Fruit fly (Drosophila melanogaster) whole organism, embryonic: Measurements from ENCODE around the gene BBS1.

Experiments used
- ATbp ChIP-seq: fragments of 200-800 bp; sonication (Bioruptor generic); optimal IDR thresholded peaks from 2 replicates; lab custom pipeline; 2017; ENCODE audit warnings: missing biosample characterization, mild to moderate bottlenecking, missing genetic modification characterization, missing genetic modification reagents
- CG10267 ChIP-seq: fragments of 200-800 bp; sonication (Bioruptor generic); optimal IDR thresholded peaks from 2 replicates; lab custom pipeline; 2018; ENCODE audit warnings: missing biosample characterization, mild to moderate bottlenecking, missing genetic modification characterization, moderate library complexity
- CG15269 ChIP-seq: fragments of 200-800 bp; sonication (Bioruptor generic); optimal IDR thresholded peaks from 2 replicates; lab custom pipeline; 2018; ENCODE audit warnings: missing biosample characterization, mild to moderate bottlenecking, missing genetic modification characterization, moderate library complexity
- CG1603 ChIP-seq: fragments of 200-800 bp; sonication (Bioruptor generic); optimal IDR thresholded peaks from 2 replicates; lab custom pipeline; 2019; ENCODE audit warnings: missing biosample characterization, mild to moderate bottlenecking, missing genetic modification characterization, moderate library complexity
- CG18764 ChIP-seq: fragments of 200-800 bp; sonication (Bioruptor generic); optimal IDR thresholded peaks from 3 replicates; lab custom pipeline; 2016; ENCODE audit warnings: missing biosample characterization, missing genetic modification characterization
- CG2129 ChIP-seq: fragments of 200-800 bp; sonication (Bioruptor generic); IDR thresholded peaks from 2 replicates; pipeline ENCODE4 v1.3.6; 2022; ENCODE audit warnings: missing biosample characterization, missing genetic modification characterization; ENCODE audit not compliant: partially characterized antibody
- CG33213 ChIP-seq: fragments of 200-800 bp; sonication (Bioruptor generic); optimal IDR thresholded peaks from 3 replicates; lab custom pipeline; 2016; ENCODE audit warnings: missing biosample characterization, missing genetic modification characterization
- CG34376 ChIP-seq: fragments of 200-800 bp; sonication (Bioruptor generic); optimal IDR thresholded peaks from 2 replicates; lab custom pipeline; 2018; ENCODE audit warnings: missing biosample characterization, mild to moderate bottlenecking, missing genetic modification characterization
- CG6654 ChIP-seq: fragments of 200-800 bp; sonication (Bioruptor generic); optimal IDR thresholded peaks from 2 replicates; lab custom pipeline; 2017; ENCODE audit warnings: missing biosample characterization, mild to moderate bottlenecking, missing genetic modification characterization
- CG6791 ChIP-seq: fragments of 200-800 bp; sonication (Bioruptor generic); IDR thresholded peaks from 3 replicates; pipeline ENCODE4 v1.3.6; 2022; ENCODE audit warnings: missing biosample characterization, missing genetic modification characterization; ENCODE audit not compliant: partially characterized antibody
- CG7372 ChIP-seq: fragments of 200-800 bp; sonication (Bioruptor generic); IDR thresholded peaks from 2 replicates; pipeline ENCODE4 v1.3.6; 2022; ENCODE audit warnings: missing biosample characterization, missing genetic modification characterization
- Dll ChIP-seq: fragments of 200-800 bp; sonication (Bioruptor generic); IDR thresholded peaks from 4 replicates; pipeline ENCODE4 v1.3.6; 2022; ENCODE audit warnings: missing biosample characterization, missing genetic modification characterization; ENCODE audit not compliant: partially characterized antibody
- Doc3 ChIP-seq: fragments of 200-800 bp; sonication (Bioruptor generic); IDR thresholded peaks from 3 replicates; pipeline ENCODE4 v1.3.6; 2022; ENCODE audit warnings: missing biosample characterization, missing genetic modification characterization; ENCODE audit not compliant: partially characterized antibody
- Dp ChIP-seq: fragments of 200-800 bp; sonication (Bioruptor generic); optimal IDR thresholded peaks from 2 replicates; lab custom pipeline; 2018; ENCODE audit warnings: missing biosample characterization, mild to moderate bottlenecking, missing genetic modification characterization, moderate library complexity
- Dref ChIP-seq: fragments of 200-800 bp; sonication (Bioruptor generic); IDR thresholded peaks from 2 replicates; pipeline ENCODE4 v1.3.6; 2022; ENCODE audit warnings: missing biosample characterization, missing genetic modification characterization
- Eip74EF ChIP-seq, 2 experiments: fragments of 200-800 bp in 1 of 2; fragments of >200 bp in 1 of 2; sonication (Bioruptor generic) in 1 of 2; optimal IDR thresholded peaks; 2 replicates each; lab custom pipeline; 2017 to 2019; ENCODE audit warnings: missing biosample characterization in 2 of 2, missing genetic modification characterization in 2 of 2, mild to moderate bottlenecking in 1 of 2, moderate library complexity in 1 of 2
- HLH4C ChIP-seq: fragments of 200-800 bp; sonication (Bioruptor generic); IDR thresholded peaks from 3 replicates; pipeline ENCODE4 v1.3.6; 2022; ENCODE audit warnings: missing biosample characterization, missing genetic modification characterization; ENCODE audit not compliant: partially characterized antibody
- Hand ChIP-seq: fragments of 200-800 bp; sonication (Bioruptor generic); optimal IDR thresholded peaks from 2 replicates; lab custom pipeline; 2017; ENCODE audit warnings: mild to moderate bottlenecking, missing biosample characterization, missing genetic modification reagents, missing genetic modification characterization
- MBD-R2 ChIP-seq: fragments of 200-800 bp; sonication (Bioruptor generic); IDR thresholded peaks from 2 replicates; pipeline ENCODE4 v1.3.6; 2022; ENCODE audit warnings: missing biosample characterization, missing genetic modification characterization
- MESR4 ChIP-seq: fragments of 200-800 bp; sonication (Bioruptor generic); optimal IDR thresholded peaks from 2 replicates; lab custom pipeline; 2018; ENCODE audit warnings: missing biosample characterization, mild to moderate bottlenecking, missing genetic modification characterization, moderate library complexity
- MTF-1 ChIP-seq: fragments of 200-800 bp; sonication (Bioruptor generic); optimal IDR thresholded peaks from 2 replicates; lab custom pipeline; 2018; ENCODE audit warnings: missing biosample characterization, mild to moderate bottlenecking, missing genetic modification characterization, borderline replicate concordance
- Optix ChIP-seq: fragments of 200-800 bp; sonication (Bioruptor generic); IDR thresholded peaks from 3 replicates; pipeline ENCODE4 v1.3.6; 2022; ENCODE audit warnings: missing biosample characterization, missing genetic modification characterization
- Ptx1 ChIP-seq: fragments of 200-800 bp; sonication (Bioruptor generic); IDR thresholded peaks from 2 replicates; pipeline ENCODE4 v1.3.6; 2022; ENCODE audit warnings: missing biosample characterization, missing genetic modification characterization
- Scr ChIP-seq: fragments of 200-800 bp; sonication (Bioruptor generic); IDR thresholded peaks from 2 replicates; pipeline ENCODE4 v1.3.6; 2022; ENCODE audit warnings: missing biosample characterization, missing genetic modification characterization; ENCODE audit not compliant: partially characterized antibody
- Sox100B ChIP-seq: fragments of 200-800 bp; sonication (Bioruptor generic); optimal IDR thresholded peaks from 3 replicates; lab custom pipeline; 2018; ENCODE audit warnings: missing biosample characterization, mild to moderate bottlenecking, missing genetic modification characterization
- Sry-δ ChIP-seq: fragments of 200-800 bp; sonication (Bioruptor generic); optimal IDR thresholded peaks from 2 replicates; lab custom pipeline; 2016; ENCODE audit warnings: missing biosample characterization, missing genetic modification characterization
- Stat92E ChIP-seq, 3 experiments: fragments of >200 bp in 2 of 3; fragments of 200-800 bp in 1 of 3; sonication (Bioruptor generic) in 1 of 3; optimal IDR thresholded peaks; 2 replicates each; lab custom pipeline; 2017 to 2019; ENCODE audit warnings: missing biosample characterization in 3 of 3, missing genetic modification characterization in 3 of 3, mild to moderate bottlenecking in 1 of 3, moderate library complexity in 1 of 3
- cg ChIP-seq: fragments of 200-800 bp; sonication (Bioruptor generic); optimal IDR thresholded peaks from 3 replicates; lab custom pipeline; 2019; ENCODE audit warnings: missing biosample characterization, mild to moderate bottlenecking, missing genetic modification characterization, moderate library complexity
- ewg ChIP-seq: fragments of 200-800 bp; sonication (Bioruptor generic); optimal IDR thresholded peaks from 3 replicates; lab custom pipeline; 2017; ENCODE audit warnings: mild to moderate bottlenecking, missing biosample characterization, missing genetic modification reagents, missing genetic modification characterization
- ftz-f1 ChIP-seq: fragments of 200-800 bp; sonication (Bioruptor generic); optimal IDR thresholded peaks from 2 replicates; lab custom pipeline; 2016; ENCODE audit warnings: missing biosample characterization, missing genetic modification characterization
- gcm2 ChIP-seq: fragments of 200-800 bp; sonication (Bioruptor generic); optimal IDR thresholded peaks from 2 replicates; lab custom pipeline; 2016; ENCODE audit warnings: missing biosample characterization, missing genetic modification characterization
- grau ChIP-seq: fragments of 200-800 bp; optimal IDR thresholded peaks from 3 replicates; lab custom pipeline; 2019; ENCODE audit warnings: missing biosample characterization, mild to moderate bottlenecking, missing genetic modification characterization, moderate library complexity
- hbn ChIP-seq: fragments of 200-800 bp; sonication (Bioruptor generic); IDR thresholded peaks from 2 replicates; pipeline ENCODE4 v1.3.6; 2022; ENCODE audit warnings: missing biosample characterization, missing genetic modification characterization; ENCODE audit not compliant: partially characterized antibody
- nerfin-1 ChIP-seq: fragments of 200-800 bp; sonication (Bioruptor generic); optimal IDR thresholded peaks from 3 replicates; lab custom pipeline; 2019; ENCODE audit warnings: missing biosample characterization, mild to moderate bottlenecking, missing genetic modification characterization, moderate library complexity
- nmo ChIP-seq: fragments of 200-800 bp; sonication (Bioruptor generic); optimal IDR thresholded peaks from 2 replicates; lab custom pipeline; 2018; ENCODE audit warnings: missing biosample characterization, mild to moderate bottlenecking, missing genetic modification characterization, moderate library complexity
- pho ChIP-seq: fragments of 200-800 bp; sonication (Bioruptor generic); optimal IDR thresholded peaks from 2 replicates; lab custom pipeline; 2016; ENCODE audit warnings: missing biosample characterization, missing genetic modification characterization
- phol ChIP-seq: fragments of 200-800 bp; sonication (Bioruptor generic); optimal IDR thresholded peaks from 3 replicates; lab custom pipeline; 2018; ENCODE audit warnings: missing biosample characterization, mild to moderate bottlenecking, missing genetic modification characterization, moderate library complexity
- pzg ChIP-seq: fragments of 200-800 bp; sonication (Bioruptor generic); optimal IDR thresholded peaks from 3 replicates; lab custom pipeline; 2018; ENCODE audit warnings: missing biosample characterization, mild to moderate bottlenecking, missing genetic modification characterization, moderate library complexity
- row ChIP-seq: fragments of 200-800 bp; sonication (Bioruptor generic); IDR thresholded peaks from 3 replicates; pipeline ENCODE4 v1.3.6; 2022; ENCODE audit warnings: missing biosample characterization, missing genetic modification characterization
- sens ChIP-seq: fragments of 200-800 bp; sonication (Bioruptor generic); peaks from one replicate; lab custom pipeline; 2016; ENCODE audit warnings: missing biosample characterization, missing genetic modification characterization
- seq ChIP-seq: fragments of 200-800 bp; sonication (Bioruptor generic); IDR thresholded peaks from 2 replicates; pipeline ENCODE4 v1.3.6; 2022; ENCODE audit warnings: missing biosample characterization, missing genetic modification characterization
- sna ChIP-seq: fragments of 200-800 bp; sonication (Bioruptor generic); IDR thresholded peaks from 2 replicates; pipeline ENCODE4 v1.3.6; 2022; ENCODE audit warnings: missing biosample characterization, missing genetic modification characterization; ENCODE audit not compliant: partially characterized antibody
- ssp ChIP-seq: fragments of 200-800 bp; sonication (Bioruptor generic); IDR thresholded peaks from 2 replicates; pipeline ENCODE4 v1.3.6; 2022; ENCODE audit warnings: missing biosample characterization, missing genetic modification characterization
- sug ChIP-seq: fragments of 200-800 bp; optimal IDR thresholded peaks from 2 replicates; lab custom pipeline; 2019; ENCODE audit warnings: missing biosample characterization, mild to moderate bottlenecking, missing genetic modification characterization, moderate library complexity
- tna ChIP-seq: fragments of 200-800 bp; sonication (Bioruptor generic); IDR thresholded peaks from 2 replicates; pipeline ENCODE4 v1.3.6; 2022; ENCODE audit warnings: missing biosample characterization, missing genetic modification characterization; ENCODE audit not compliant: partially characterized antibody
- trem ChIP-seq: fragments of 200-800 bp; optimal IDR thresholded peaks from 3 replicates; lab custom pipeline; 2019; ENCODE audit warnings: missing biosample characterization, mild to moderate bottlenecking, missing genetic modification characterization, moderate library complexity
- unc-4 ChIP-seq: fragments of 200-800 bp; sonication (Bioruptor generic); IDR thresholded peaks from 2 replicates; pipeline ENCODE4 v1.3.6; 2022; ENCODE audit warnings: missing biosample characterization, missing genetic modification characterization; ENCODE audit not compliant: partially characterized antibody

The BBS1 gene

DNA sequence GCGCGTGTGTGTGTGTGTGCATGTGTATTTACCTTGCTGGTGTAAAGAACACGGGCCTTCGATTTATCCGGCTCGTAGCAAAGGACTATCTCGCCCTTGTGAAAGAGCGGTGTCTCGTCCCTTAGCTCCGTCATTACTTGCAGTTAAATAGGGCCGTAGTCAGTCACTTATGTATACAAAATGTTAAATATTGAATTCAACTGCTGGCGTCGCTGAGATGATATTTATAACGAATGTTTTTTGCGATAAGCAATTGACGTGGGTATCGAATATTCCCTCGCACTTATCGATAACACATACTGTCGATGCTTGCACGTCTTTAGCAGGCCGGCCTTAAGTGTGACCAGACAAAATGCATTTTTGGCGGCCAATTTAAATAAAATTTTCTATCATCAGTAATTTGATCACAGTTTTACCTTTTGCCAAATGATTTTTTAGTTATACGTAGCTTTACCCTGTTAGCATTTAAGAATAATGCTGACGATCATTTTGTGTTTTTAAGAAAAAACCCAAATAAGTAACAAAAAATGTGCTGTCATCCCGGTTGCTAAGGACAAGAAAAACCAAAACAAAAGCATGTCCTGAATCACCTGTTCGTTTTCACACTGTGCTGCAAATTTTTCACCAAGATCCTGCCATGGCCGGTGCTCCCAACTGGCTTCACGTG is at the start of gene BBS1, which contains the start of gene msl-3:
TSS of gene BBS1 (plus strand) at position 617 of the 667 bp plus-strand sequence.
TSS of gene msl-3 (minus strand) at position 245 of the 667 bp plus-strand sequence.
- TF ChIP-seq CG6654 (GFP tag; lab: Kevin White, UChicago) (no peak), CG7372 (GFP tag; lab: Robert Waterston, UW) (no peak), hbn (GFP tag; lab: Robert Waterston, UW) (0 out of 2 replicates have a peak, but pooled peaks have one; percentile 52), Eip74EF (GFP tag; optimal IDR thresholded peaks at IDR 0.05; lab: Kevin White, UChicago) (no peak), ftz-f1 (peak; percentile 34), phol (tag; lab: Kevin White, UChicago) (peak; percentile 28), Dref (GFP tag; lab: Robert Waterston, UW) (peak; percentile 96), CG1603 (tag; lab: Kevin White, UChicago) (peak; percentile 71), pho (GFP tag; lab: Kevin White, UChicago) (peak; percentile 9), Doc3 (GFP tag; lab: Robert Waterston, UW) (peak; percentile 51; the same call in 1 of the 3 replicates), CG15269 (tag; lab: Kevin White, UChicago) (no peak), sna (GFP tag; lab: Robert Waterston, UW) (peak; percentile 29; the same call in 1 of the 2 replicates), ATbp (GFP tag; lab: Kevin White, UChicago) (no peak), CG10267 (tag; lab: Kevin White, UChicago) (no peak), sens (GFP tag; lab: Kevin White, UChicago) (peak; percentile 73), trem (tag; lab: Kevin White, UChicago) (peak; percentile 76), nmo (GFP tag; lab: Kevin White, UChicago) (peak; percentile 55), Optix (GFP tag; lab: Robert Waterston, UW) (no peak), seq (no peak), CG6791 (peak; percentile 72; the same call in 2 of the 3 replicates), Ptx1 (GFP tag; lab: Robert Waterston, UW) (no peak), MTF-1 (GFP tag; lab: Kevin White, UChicago) (no peak), CG34376 (GFP tag; lab: Kevin White, UChicago) (peak; percentile 7), CG18764 (GFP tag; lab: Kevin White, UChicago) (no peak), Stat92E (GFP tag; optimal IDR thresholded peaks at IDR 0.05; lab: Kevin White, UChicago) (no peak), sug (peak; percentile 22), MESR4 (GFP tag; lab: Kevin White, UChicago) (peak; percentile 86), gcm2 (GFP tag; lab: Kevin White, UChicago) (no peak), ssp (no peak), unc-4 (peak; percentile 61), grau (no peak), Hand (no peak), row (GFP tag; lab: Robert Waterston, UW) (no peak), Dll (GFP tag; lab: Robert Waterston, UW) (peak; percentile 79), CG33213 (GFP tag; lab: Kevin White, UChicago) (peak; percentile 40), Sox100B (GFP tag; lab: Kevin White, UChicago) (no peak), nerfin-1 (tag; lab: Kevin White, UChicago) (no peak), tna (GFP tag; lab: Robert Waterston, UW) (peak; percentile 54), cg (peak; percentile 90), Sry-δ (peak; percentile 97), MBD-R2 (GFP tag; lab: Robert Waterston, UW) (peak; percentile 69), HLH4C (GFP tag; lab: Robert Waterston, UW) (peak; percentile 81), pzg (GFP tag; lab: Kevin White, UChicago) (peak; percentile 86), Scr (GFP tag; lab: Robert Waterston, UW) (peak; percentile 65), CG2129 (GFP tag; lab: Robert Waterston, UW) (peak; percentile 29; the same call in 1 of the 2 replicates), Dp (GFP tag; lab: Kevin White, UChicago) (peak; percentile 95), ewg (peak; percentile 47)
